Fruit fly (Drosophila melanogaster) whole organism, embryonic: ENCODE measurements around the gene mib1.

ENCODE experiments used
- Ada2b ChIP-seq: fragments of 200-800 bp; sonication (Bioruptor generic); IDR thresholded peaks from 2 replicates; pipeline ENCODE4 v1.3.6; 2022; ENCODE audit warnings: missing biosample characterization, missing genetic modification characterization
- Adf1 ChIP-seq: fragments of 200-800 bp; sonication (Bioruptor generic); IDR thresholded peaks from 2 replicates; pipeline ENCODE4 v1.3.6; 2022; ENCODE audit warnings: missing biosample characterization, missing genetic modification characterization
- Blimp-1 ChIP-seq: fragments of 200-800 bp; sonication (Bioruptor generic); optimal IDR thresholded peaks from 3 replicates; lab custom pipeline; 2018; ENCODE audit warnings: missing biosample characterization, missing genetic modification characterization, mild to moderate bottlenecking, moderate library complexity, missing genetic modification reagents
- CG11504 ChIP-seq: fragments of 200-800 bp; sonication (Bioruptor generic); optimal IDR thresholded peaks from 3 replicates; lab custom pipeline; 2019; ENCODE audit warnings: missing biosample characterization, mild to moderate bottlenecking, missing genetic modification characterization, moderate library complexity
- CG13287 ChIP-seq: fragments of 200-800 bp; sonication (Bioruptor generic); IDR thresholded peaks from 2 replicates; pipeline ENCODE4 v1.3.6; 2022; ENCODE audit warnings: missing biosample characterization, missing genetic modification characterization; ENCODE audit not compliant: partially characterized antibody
- CG13424 ChIP-seq: fragments of 200-800 bp; sonication (Bioruptor generic); optimal IDR thresholded peaks from 2 replicates; lab custom pipeline; 2019; ENCODE audit warnings: missing biosample characterization, mild to moderate bottlenecking, missing genetic modification characterization, moderate library complexity
- CG14441 ChIP-seq: fragments of 200-800 bp; sonication (Bioruptor generic); IDR thresholded peaks from 2 replicates; pipeline ENCODE4 v1.3.6; 2022; ENCODE audit warnings: missing biosample characterization, missing genetic modification characterization
- CG14860 ChIP-seq: fragments of 200-800 bp; sonication (Bioruptor generic); IDR thresholded peaks from 3 replicates; pipeline ENCODE4 v1.3.6; 2022; ENCODE audit warnings: missing biosample characterization, missing genetic modification characterization; ENCODE audit not compliant: partially characterized antibody
- CG1529 ChIP-seq: fragments of 200-800 bp; sonication (Bioruptor generic); optimal IDR thresholded peaks from 3 replicates; lab custom pipeline; 2018; ENCODE audit warnings: missing biosample characterization, missing genetic modification characterization
- CG1603 ChIP-seq: fragments of 200-800 bp; sonication (Bioruptor generic); optimal IDR thresholded peaks from 2 replicates; lab custom pipeline; 2019; ENCODE audit warnings: missing biosample characterization, mild to moderate bottlenecking, missing genetic modification characterization, moderate library complexity
- CG17829 ChIP-seq: fragments of 200-800 bp; optimal IDR thresholded peaks from 2 replicates; lab custom pipeline; 2019; ENCODE audit warnings: missing biosample characterization, mild to moderate bottlenecking, missing genetic modification characterization, moderate library complexity
- CG18262 ChIP-seq: fragments of 200-800 bp; optimal IDR thresholded peaks from 3 replicates; lab custom pipeline; 2019; ENCODE audit warnings: missing biosample characterization, mild to moderate bottlenecking, missing genetic modification characterization, moderate library complexity
- CG2202 ChIP-seq: fragments of 200-800 bp; sonication (Bioruptor generic); optimal IDR thresholded peaks from 2 replicates; lab custom pipeline; 2018; ENCODE audit warnings: missing biosample characterization, mild to moderate bottlenecking, missing genetic modification characterization
- CG2678 ChIP-seq: fragments of 200-800 bp; sonication (Bioruptor generic); optimal IDR thresholded peaks from 3 replicates; lab custom pipeline; 2019; ENCODE audit warnings: missing biosample characterization, mild to moderate bottlenecking, missing genetic modification characterization, moderate library complexity
- CG2712 ChIP-seq: fragments of 200-800 bp; optimal IDR thresholded peaks from 3 replicates; lab custom pipeline; 2019; ENCODE audit warnings: missing biosample characterization, mild to moderate bottlenecking, missing genetic modification characterization, moderate library complexity
- CG31441 ChIP-seq: fragments of 200-800 bp; sonication (Bioruptor generic); IDR thresholded peaks from 2 replicates; pipeline ENCODE4 v1.3.6; 2022; ENCODE audit warnings: missing biosample characterization, missing genetic modification characterization
- CG4360 ChIP-seq: fragments of 200-800 bp; sonication (Bioruptor generic); IDR thresholded peaks from 2 replicates; pipeline ENCODE4 v1.3.6; 2022; ENCODE audit warnings: missing biosample characterization, missing genetic modification characterization
- CG6272 ChIP-seq: fragments of 200-800 bp; sonication (Bioruptor generic); IDR thresholded peaks from 2 replicates; pipeline ENCODE4 v1.3.6; 2022; ENCODE audit warnings: missing biosample characterization, missing genetic modification characterization
- CG6689 ChIP-seq: fragments of 200-800 bp; sonication (Bioruptor generic); IDR thresholded peaks from 2 replicates; pipeline ENCODE4 v1.3.6; 2022; ENCODE audit warnings: missing biosample characterization, missing genetic modification characterization
- CG7271 ChIP-seq: fragments of 200-800 bp; sonication (Bioruptor generic); optimal IDR thresholded peaks from 2 replicates; lab custom pipeline; 2018; ENCODE audit warnings: missing biosample characterization, mild to moderate bottlenecking, missing genetic modification characterization, moderate library complexity
- CG7786 ChIP-seq: fragments of 200-800 bp; sonication (Bioruptor generic); optimal IDR thresholded peaks from 2 replicates; lab custom pipeline; 2016; ENCODE audit warnings: missing biosample characterization, missing genetic modification characterization
- CG8359 ChIP-seq: fragments of 200-800 bp; sonication (Bioruptor generic); optimal IDR thresholded peaks from 2 replicates; lab custom pipeline; 2017; ENCODE audit warnings: missing biosample characterization, mild to moderate bottlenecking, missing genetic modification characterization, borderline replicate concordance
- CkIIα-i1 ChIP-seq: fragments of 200-800 bp; sonication (Bioruptor generic); IDR thresholded peaks from 2 replicates; pipeline ENCODE4 v1.3.6; 2022; ENCODE audit warnings: missing biosample characterization, missing genetic modification characterization
- Dbx ChIP-seq: fragments of 200-800 bp; sonication (Bioruptor generic); IDR thresholded peaks from 3 replicates; pipeline ENCODE4 v1.3.6; 2022; ENCODE audit warnings: missing biosample characterization, missing genetic modification characterization
- Deaf1 ChIP-seq: fragments of 200-800 bp; optimal IDR thresholded peaks from 3 replicates; lab custom pipeline; 2019; ENCODE audit warnings: missing biosample characterization, mild to moderate bottlenecking, missing genetic modification characterization, moderate library complexity
- ERR ChIP-seq: fragments of 200-800 bp; sonication (Bioruptor generic); optimal IDR thresholded peaks from 2 replicates; lab custom pipeline; 2016; ENCODE audit warnings: missing biosample characterization, missing genetic modification characterization
- HLH4C ChIP-seq: fragments of 200-800 bp; sonication (Bioruptor generic); IDR thresholded peaks from 3 replicates; pipeline ENCODE4 v1.3.6; 2022; ENCODE audit warnings: missing biosample characterization, missing genetic modification characterization; ENCODE audit not compliant: partially characterized antibody
- HLHmδ ChIP-seq: fragments of 200-800 bp; sonication (Bioruptor generic); optimal IDR thresholded peaks from 2 replicates; lab custom pipeline; 2018; ENCODE audit warnings: missing biosample characterization, mild to moderate bottlenecking, missing genetic modification characterization, moderate library complexity
- Hmr ChIP-seq: fragments of 200-800 bp; sonication (Bioruptor generic); optimal IDR thresholded peaks from 3 replicates; lab custom pipeline; 2017; ENCODE audit warnings: mild to moderate bottlenecking, missing biosample characterization, missing genetic modification reagents, missing genetic modification characterization
- Hr51 ChIP-seq, 2 experiments: fragments of 200-800 bp; sonication (Bioruptor generic); optimal IDR thresholded peaks; 2 replicates in 1 of 2; 3 replicates in 1 of 2; lab custom pipeline; 2016 to 2018; ENCODE audit warnings: missing biosample characterization in 2 of 2, missing genetic modification characterization in 2 of 2, mild to moderate bottlenecking in 1 of 2, moderate library complexity in 1 of 2
- Med ChIP-seq: fragments of 200-800 bp; sonication (Bioruptor generic); peaks from one replicate; lab custom pipeline; 2016; ENCODE audit warnings: missing biosample characterization, missing genetic modification characterization, mild to moderate bottlenecking, inconsistent platforms, moderate library complexity
- NfI ChIP-seq: fragments of 200-800 bp; sonication (Bioruptor generic); optimal IDR thresholded peaks from 3 replicates; lab custom pipeline; 2018; ENCODE audit warnings: missing biosample characterization, mild to moderate bottlenecking, missing genetic modification characterization, moderate library complexity
- Sox100B ChIP-seq: fragments of 200-800 bp; sonication (Bioruptor generic); optimal IDR thresholded peaks from 3 replicates; lab custom pipeline; 2018; ENCODE audit warnings: missing biosample characterization, mild to moderate bottlenecking, missing genetic modification characterization
- ac ChIP-seq: fragments of 200-800 bp; sonication (Bioruptor generic); optimal IDR thresholded peaks from 3 replicates; lab custom pipeline; 2017; ENCODE audit warnings: missing biosample characterization, mild to moderate bottlenecking, missing genetic modification characterization
- br ChIP-seq: fragments of >200 bp; optimal IDR thresholded peaks from 2 replicates; lab custom pipeline; 2017
- caup ChIP-seq: fragments of 200-800 bp; sonication (Bioruptor generic); optimal IDR thresholded peaks from 3 replicates; lab custom pipeline; 2017; ENCODE audit warnings: missing biosample characterization, mild to moderate bottlenecking, missing genetic modification characterization, moderate library complexity; ENCODE audit not compliant: severe bottlenecking
- chinmo ChIP-seq: fragments of 200-800 bp; sonication (Bioruptor generic); IDR thresholded peaks from 4 replicates; pipeline ENCODE4 v1.3.6; 2022; ENCODE audit warnings: missing biosample characterization, missing genetic modification characterization; ENCODE audit not compliant: partially characterized antibody
- chm ChIP-seq: fragments of 200-800 bp; sonication (Bioruptor generic); IDR thresholded peaks from 2 replicates; pipeline ENCODE4 v1.3.6; 2022; ENCODE audit warnings: missing biosample characterization, missing genetic modification characterization
- crol ChIP-seq: fragments of 200-800 bp; sonication (Bioruptor generic); IDR thresholded peaks from 2 replicates; pipeline ENCODE4 v1.3.6; 2022; ENCODE audit warnings: missing biosample characterization, missing genetic modification characterization
- nmo ChIP-seq: fragments of 200-800 bp; sonication (Bioruptor generic); optimal IDR thresholded peaks from 2 replicates; lab custom pipeline; 2018; ENCODE audit warnings: missing biosample characterization, mild to moderate bottlenecking, missing genetic modification characterization, moderate library complexity
- oc ChIP-seq: fragments of 200-800 bp; sonication (Bioruptor generic); optimal IDR thresholded peaks from 2 replicates; lab custom pipeline; 2018; ENCODE audit warnings: missing biosample characterization, mild to moderate bottlenecking, missing genetic modification characterization, moderate library complexity
- org-1 ChIP-seq: fragments of 200-800 bp; sonication (Bioruptor generic); optimal IDR thresholded peaks from 2 replicates; lab custom pipeline; 2017; ENCODE audit warnings: missing biosample characterization, missing genetic modification characterization
- pan ChIP-seq, 4 experiments: fragments of >200 bp in 3 of 4; fragments of 200-800 bp in 1 of 4; sonication (Bioruptor generic) in 1 of 4; optimal IDR thresholded peaks in 3 of 4; IDR thresholded peaks in 1 of 4; 2 replicates each; pipeline versions ENCODE4 v1.3.6 to Lab custom; 2017 to 2022; ENCODE audit warnings: missing biosample characterization in 2 of 4, missing genetic modification characterization in 2 of 4, mixed read lengths in 1 of 4
- ranshi ChIP-seq: fragments of 200-800 bp; sonication (Bioruptor generic); IDR thresholded peaks from 2 replicates; pipeline ENCODE4 v1.3.6; 2022; ENCODE audit warnings: missing biosample characterization, missing genetic modification characterization
- slp2 ChIP-seq: fragments of 200-800 bp; sonication (Bioruptor generic); optimal IDR thresholded peaks from 2 replicates; lab custom pipeline; 2016; ENCODE audit warnings: missing biosample characterization, missing genetic modification characterization
- sna ChIP-seq: fragments of 200-800 bp; sonication (Bioruptor generic); IDR thresholded peaks from 2 replicates; pipeline ENCODE4 v1.3.6; 2022; ENCODE audit warnings: missing biosample characterization, missing genetic modification characterization; ENCODE audit not compliant: partially characterized antibody
- sob ChIP-seq: fragments of 200-800 bp; sonication (Bioruptor generic); IDR thresholded peaks from 2 replicates; pipeline ENCODE4 v1.3.6; 2022; ENCODE audit warnings: missing biosample characterization, missing genetic modification characterization

mib1 gene

dm6 chr3L:16024276-16025019, 12.8 kb upstream of the mib1 start (continued):
- TF ChIP-seq CG6689, result 0 out of 2 replicates have a peak, but pooled peaks have one; percentile 17
- peak; percentile 56 for TF ChIP-seq CG18262 (tag; lab: Kevin White, UChicago)
- 0 out of 2 replicates have a peak, but pooled peaks have one; percentile 25 for TF ChIP-seq CG31441 (GFP tag; lab: Robert Waterston, UW)
- peak; percentile 31 for TF ChIP-seq CG2678 (tag; lab: Kevin White, UChicago)
- no peak for TF ChIP-seq Dbx (GFP tag; lab: Robert Waterston, UW)
- TF ChIP-seq CG8359 (GFP tag; lab: Kevin White, UChicago), result no peak
- peak; percentile 77 for TF ChIP-seq crol (GFP tag; lab: Robert Waterston, UW)
- no peak for TF ChIP-seq Hmr
- TF ChIP-seq org-1, result peak; percentile 5
- TF ChIP-seq nmo (GFP tag; lab: Kevin White, UChicago), result peak; percentile 35
- TF ChIP-seq sna (GFP tag; lab: Robert Waterston, UW), result no peak
- TF ChIP-seq CG14860 (GFP tag; lab: Robert Waterston, UW), result no peak
- TF ChIP-seq CG17829 (tag; lab: Kevin White, UChicago), result peak; percentile 24
- peak; percentile 4 for TF ChIP-seq slp2 (GFP tag; lab: Kevin White, UChicago)
- peak; percentile 13 for TF ChIP-seq CG1603 (tag; lab: Kevin White, UChicago)
- no peak for TF ChIP-seq CG7786
- no peak for TF ChIP-seq CG2202
- TF ChIP-seq Sox100B (GFP tag; lab: Kevin White, UChicago), result peak; percentile 31
- TF ChIP-seq CG1529 (GFP tag; lab: Kevin White, UChicago), result no peak
- TF ChIP-seq Blimp-1, result peak; percentile 27
- peak; percentile 41 for TF ChIP-seq Med (GFP tag; lab: Kevin White, UChicago)
- no peak for TF ChIP-seq Deaf1 (tag; lab: Kevin White, UChicago)
- no peak for TF ChIP-seq HLH4C
- TF ChIP-seq CG2712 (tag; lab: Kevin White, UChicago), result peak; percentile 42
- TF ChIP-seq CG11504, result peak; percentile 40
- no peak for TF ChIP-seq NfI (GFP tag; lab: Kevin White, UChicago)
- TF ChIP-seq ranshi (GFP tag; lab: Robert Waterston, UW), result no peak
- no peak for TF ChIP-seq CkIIα-i1
- TF ChIP-seq CG13424 (tag; lab: Kevin White, UChicago), result peak; percentile 10

dm6 chr3L:16023020-16023648, 11.5 kb upstream of the mib1 start, which contains the start of gene Notum:
Gene Notum, plus strand, starts transcription at chr3L:16023480.
- TF ChIP-seq ac, result peak; percentile 3
- 0 out of 2 replicates have a peak, but pooled peaks have one; percentile 13 for TF ChIP-seq CG6272 (GFP tag; lab: Robert Waterston, UW)
- TF ChIP-seq HLHmδ (GFP tag; lab: Kevin White, UChicago), result peak; percentile 47
- peak; percentile 0 for TF ChIP-seq caup
- TF ChIP-seq CG7271 (tag; lab: Kevin White, UChicago), result peak; percentile 17
- peak; percentile 34 for TF ChIP-seq oc (tag; lab: Kevin White, UChicago)
- no peak for TF ChIP-seq Ada2b (GFP tag; lab: Robert Waterston, UW)
- TF ChIP-seq Deaf1 (tag; lab: Kevin White, UChicago), result peak; percentile 48
- peak in 1 of 2 experiments; percentile 27 for TF ChIP-seq pan (optimal IDR thresholded peaks at IDR 0.05; lab: Kevin White, UChicago)
- TF ChIP-seq pan (GFP tag; optimal IDR thresholded peaks at IDR 0.05 in 1 of 2, IDR thresholded peaks at IDR 0.05 in 1 of 2), result peak in 1 of 2 experiments; percentile 30
- 0 out of 2 replicates have a peak, but pooled peaks have one; percentile 11 for TF ChIP-seq CG14441
- peak; percentile 93 for TF ChIP-seq Adf1 (GFP tag; lab: Robert Waterston, UW)
- no peak for TF ChIP-seq br (lab: Kevin White, UChicago)
- 0 out of 2 replicates have a peak, but pooled peaks have one; percentile 37 for TF ChIP-seq chm (GFP tag; lab: Robert Waterston, UW)
- 0 out of 2 replicates have a peak, but pooled peaks have one; percentile 11 for TF ChIP-seq sob (GFP tag; lab: Robert Waterston, UW)
- 0 out of 4 replicates have a peak, but pooled peaks have one; percentile 70 for TF ChIP-seq chinmo
- TF ChIP-seq ERR (GFP tag; lab: Kevin White, UChicago), result no peak
- TF ChIP-seq CG4360, result peak; percentile 43
- no peak for TF ChIP-seq Hr51 (GFP tag; optimal IDR thresholded peaks at IDR 0.05; lab: Kevin White, UChicago)
- TF ChIP-seq CG13287 (GFP tag; lab: Robert Waterston, UW), result peak; percentile 15; the same call in 1 of the 2 replicates
